Worm (Caenorhabditis elegans) whole organism, L1 larva: ENCODE measurements around the gene snrp-3.

Source experiments
- lin-15B ChIP-seq: fragments of 150-350 bp; sonication (generic microtip); optimal IDR thresholded peaks from 3 replicates; lab custom pipeline; 2014; ENCODE audit warnings: missing biosample characterization, missing genetic modification characterization
- nhr-237 ChIP-seq: fragments of 150-350 bp; optimal IDR thresholded peaks from 2 replicates; lab custom pipeline; 2014; ENCODE audit warnings: missing biosample characterization, missing genetic modification characterization
- nhr-84 ChIP-seq: sonication (generic microtip); optimal IDR thresholded peaks from 2 replicates; lab custom pipeline; 2017; ENCODE audit warnings: missing biosample characterization, missing genetic modification characterization

ce11 chrIV:8650696-8651095 lies 36.9 kb downstream of the snrp-3 start, which contains the start of gene C49C8.2:
- TF ChIP-seq nhr-84 (tag; lab: Kevin White, UChicago) = no peak
- no peak for TF ChIP-seq lin-15B
- TF ChIP-seq nhr-237 (tag; lab: Kevin White, UChicago) = no peak
